Fruit fly (Drosophila melanogaster): ENCODE data around the gene vih.

DNA sequence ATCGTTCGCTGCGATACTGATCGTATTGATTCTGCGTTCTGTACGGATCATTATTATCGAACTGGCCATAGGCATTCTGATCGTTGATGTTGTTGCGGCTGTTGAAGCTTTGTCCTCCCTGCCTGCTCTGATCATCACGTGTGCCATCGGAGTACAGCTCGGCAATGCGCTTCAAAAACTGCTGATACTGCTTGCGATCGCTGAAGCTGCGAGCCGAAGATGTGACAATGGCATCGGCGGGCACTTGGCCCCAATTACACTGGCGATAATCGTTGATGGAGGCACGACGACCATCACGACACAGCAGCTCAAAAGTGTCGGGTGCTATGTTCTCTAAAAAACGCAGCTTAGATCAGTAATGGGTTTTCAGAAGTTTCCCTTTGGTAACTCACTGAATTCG lies 28.1 kb downstream of the vih start:
- TF ChIP-seq Clk (GFP tag; optimal IDR thresholded peaks at IDR 0.05) (no peak), kay (GFP tag; ENCODE audit: borderline replicate concordance) (no peak), cnc (optimal IDR thresholded peaks at IDR 0.05) (no peak), CG33017 (tag; optimal IDR thresholded peaks at IDR 0.05) (no peak)
